Worm (Caenorhabditis elegans) whole organism, young adult: ENCODE measurements around the gene B0303.16.

Experiments
- B0035.1 ChIP-seq: sonication (generic microtip); optimal IDR thresholded peaks from 2 replicates; lab custom pipeline; 2016; ENCODE audit warnings: missing genetic modification characterization, mild to moderate bottlenecking, missing compliant biosample characterization, missing genotype, missing genetic modification reagents
- C06A6.2 ChIP-seq: fragments of 200-800 bp; sonication (Bioruptor generic); conservative IDR thresholded peaks from 2 replicates; pipeline ENCODE4 v1.3.6; 2022; ENCODE audit warnings: missing genetic modification characterization, missing compliant biosample characterization
- C17E4.6 ChIP-seq: fragments of 200-800 bp; sonication (Bioruptor generic); IDR thresholded peaks from 2 replicates; pipeline ENCODE4 v1.3.6; 2022; ENCODE audit warnings: missing genetic modification reagents, missing genetic modification characterization, missing compliant biosample characterization
- D2030.7 ChIP-seq: fragments of 200-800 bp; sonication (Bioruptor generic); IDR thresholded peaks from 2 replicates; pipeline ENCODE4 v1.3.6; 2022; ENCODE audit warnings: missing genetic modification reagents, missing genetic modification characterization, missing compliant biosample characterization
- F10E7.11 ChIP-seq: sonication (generic microtip); optimal IDR thresholded peaks from 2 replicates; lab custom pipeline; 2017; ENCODE audit warnings: mild to moderate bottlenecking, missing genetic modification characterization, moderate library complexity, missing compliant biosample characterization
- F23B12.7 ChIP-seq: sonication (generic microtip); optimal IDR thresholded peaks from 2 replicates; lab custom pipeline; 2017; ENCODE audit warnings: missing genetic modification characterization, mild to moderate bottlenecking, missing compliant biosample characterization, antibody characterized with exemption, moderate library complexity; ENCODE audit not compliant: insufficient read depth
- F52B5.7 ChIP-seq: sonication (generic microtip); optimal IDR thresholded peaks from 2 replicates; lab custom pipeline; 2016; ENCODE audit warnings: mild to moderate bottlenecking, missing genetic modification characterization, missing compliant biosample characterization
- F57C9.4 ChIP-seq: sonication (generic microtip); optimal IDR thresholded peaks from 2 replicates; lab custom pipeline; 2017; ENCODE audit warnings: mild to moderate bottlenecking, missing genetic modification characterization, missing compliant biosample characterization
- T07F8.4 ChIP-seq: sonication (generic microtip); optimal IDR thresholded peaks from 2 replicates; lab custom pipeline; 2016; ENCODE audit warnings: mild to moderate bottlenecking, missing genetic modification characterization, moderate library complexity, missing compliant biosample characterization
- Y53F4B.3 ChIP-seq: fragments of 200-800 bp; sonication (Bioruptor generic); IDR thresholded peaks from 2 replicates; pipeline ENCODE4 v1.3.6; 2022; ENCODE audit warnings: missing genetic modification reagents, missing genetic modification characterization, missing compliant biosample characterization
- Y56A3A.18 ChIP-seq: fragments of 200-800 bp; sonication (Bioruptor generic); IDR thresholded peaks from 2 replicates; pipeline ENCODE4 v1.3.6; 2022; ENCODE audit warnings: missing genetic modification reagents, missing genetic modification characterization, missing compliant biosample characterization
- Y79H2A.3 ChIP-seq: fragments of 200-800 bp; sonication (Bioruptor generic); conservative IDR thresholded peaks from 2 replicates; pipeline ENCODE4 v1.3.6; 2022; ENCODE audit warnings: missing genetic modification reagents, missing genetic modification characterization, missing compliant biosample characterization
- ZK185.1 ChIP-seq: sonication (generic microtip); optimal IDR thresholded peaks from 2 replicates; lab custom pipeline; 2016; ENCODE audit warnings: mild to moderate bottlenecking, missing genetic modification characterization, missing compliant biosample characterization; ENCODE audit not compliant: poor library complexity, severe bottlenecking
- aptf-3 ChIP-seq: fragments of 200-800 bp; sonication (Bioruptor generic); IDR thresholded peaks from 2 replicates; pipeline ENCODE4 v1.3.6; 2022; ENCODE audit warnings: missing genetic modification characterization, missing compliant biosample characterization
- attf-5 ChIP-seq: fragments of 200-800 bp; sonication (Bioruptor generic); optimal IDR thresholded peaks from 2 replicates; lab custom pipeline; 2018; ENCODE audit warnings: mild to moderate bottlenecking, missing genetic modification characterization, missing compliant biosample characterization
- ccch-3 ChIP-seq: fragments of 200-800 bp; sonication (Bioruptor generic); optimal IDR thresholded peaks from 2 replicates; lab custom pipeline; 2018; ENCODE audit warnings: mild to moderate bottlenecking, missing genetic modification characterization, missing compliant biosample characterization
- ceh-79 ChIP-seq: sonication (generic microtip); optimal IDR thresholded peaks from 2 replicates; lab custom pipeline; 2017; ENCODE audit warnings: mild to moderate bottlenecking, missing genetic modification characterization, missing compliant biosample characterization
- dpff-1 ChIP-seq: sonication (generic microtip); optimal IDR thresholded peaks from 2 replicates; lab custom pipeline; 2017; ENCODE audit warnings: mild to moderate bottlenecking, missing genetic modification characterization, missing compliant biosample characterization
- efl-1 ChIP-seq: fragments of 150-350 bp; optimal IDR thresholded peaks from 2 replicates; lab custom pipeline; 2014; ENCODE audit warnings: missing biosample characterization, missing genetic modification reagents, missing genetic modification characterization
- egl-18 ChIP-seq: fragments of 200-800 bp; sonication (Bioruptor generic); IDR thresholded peaks from 2 replicates; pipeline ENCODE4 v1.3.6; 2022; ENCODE audit warnings: missing genetic modification reagents, missing genetic modification characterization, missing compliant biosample characterization
- hsf-1 ChIP-seq: fragments of 200-800 bp; sonication (Bioruptor generic); IDR thresholded peaks from 2 replicates; pipeline ENCODE4 v1.3.6; 2022; ENCODE audit warnings: missing genetic modification reagents, missing genetic modification characterization, missing compliant biosample characterization
- lag-1 ChIP-seq: fragments of 200-800 bp; sonication (Bioruptor generic); IDR thresholded peaks from 2 replicates; pipeline ENCODE4 v1.3.6; 2022; ENCODE audit warnings: missing genetic modification reagents, missing genetic modification characterization, missing compliant biosample characterization
- let-526 ChIP-seq: fragments of 200-800 bp; sonication (Bioruptor generic); IDR thresholded peaks from 2 replicates; pipeline ENCODE4 v1.3.6; 2022; ENCODE audit warnings: missing genetic modification reagents, missing genetic modification characterization, missing compliant biosample characterization
- let-607 ChIP-seq, 2 experiments: fragments of 200-800 bp in 1 of 2; sonication (Bioruptor generic) in 1 of 2; sonication (generic microtip) in 1 of 2; optimal IDR thresholded peaks; 2 replicates each; lab custom pipeline; 2016 to 2018; ENCODE audit warnings: mild to moderate bottlenecking in 2 of 2, missing compliant biosample characterization in 2 of 2, missing genetic modification characterization in 2 of 2, moderate library complexity in 2 of 2, missing genotype in 1 of 2
- lin-26 ChIP-seq: fragments of 200-800 bp; sonication (Bioruptor generic); IDR thresholded peaks from 2 replicates; pipeline ENCODE4 v1.3.6; 2022; ENCODE audit warnings: missing genetic modification reagents, missing genetic modification characterization, missing compliant biosample characterization
- lin-54 ChIP-seq: fragments of 200-800 bp; sonication (Bioruptor generic); optimal IDR thresholded peaks from 2 replicates; lab custom pipeline; 2018; ENCODE audit warnings: mild to moderate bottlenecking, missing genetic modification characterization, missing compliant biosample characterization
- lir-1 ChIP-seq: fragments of 200-800 bp; sonication (Bioruptor generic); conservative IDR thresholded peaks from 2 replicates; pipeline ENCODE4 v1.3.6; 2022; ENCODE audit warnings: missing genetic modification reagents, missing genetic modification characterization, missing compliant biosample characterization
- madf-3 ChIP-seq: fragments of 200-800 bp; sonication (Bioruptor generic); IDR thresholded peaks from 2 replicates; pipeline ENCODE4 v1.3.6; 2022; ENCODE audit warnings: missing genetic modification reagents, missing genetic modification characterization, missing compliant biosample characterization
- madf-6 ChIP-seq: fragments of 200-800 bp; sonication (Bioruptor generic); IDR thresholded peaks from 2 replicates; pipeline ENCODE4 v1.3.6; 2022; ENCODE audit warnings: missing genetic modification reagents, missing genetic modification characterization, missing compliant biosample characterization
- nfyb-1 ChIP-seq: fragments of 200-800 bp; sonication (Bioruptor generic); IDR thresholded peaks from 2 replicates; pipeline ENCODE4 v1.3.6; 2022; ENCODE audit warnings: missing genetic modification reagents, missing genetic modification characterization, missing compliant biosample characterization
- nhr-179 ChIP-seq: sonication (generic microtip); optimal IDR thresholded peaks from 2 replicates; lab custom pipeline; 2016; ENCODE audit warnings: mild to moderate bottlenecking, missing genetic modification characterization, missing compliant biosample characterization
- nhr-80 ChIP-seq: sonication (generic microtip); optimal IDR thresholded peaks from 2 replicates; lab custom pipeline; 2016; ENCODE audit warnings: missing genetic modification characterization, missing compliant biosample characterization
- sdz-38 ChIP-seq: sonication (generic microtip); optimal IDR thresholded peaks from 2 replicates; lab custom pipeline; 2016; ENCODE audit warnings: missing genotype, missing genetic modification characterization, missing compliant biosample characterization
- snpc-1.1 ChIP-seq: sonication (generic microtip); optimal IDR thresholded peaks from 2 replicates; lab custom pipeline; 2017; ENCODE audit warnings: missing genetic modification characterization, mild to moderate bottlenecking, missing compliant biosample characterization, antibody characterized with exemption, moderate library complexity, missing genotype, missing genetic modification reagents; ENCODE audit not compliant: insufficient read depth
- snpc-3.4 ChIP-seq: sonication (generic microtip); optimal IDR thresholded peaks from 2 replicates; lab custom pipeline; 2017; ENCODE audit warnings: missing genetic modification characterization, mild to moderate bottlenecking, missing compliant biosample characterization, antibody characterized with exemption, moderate library complexity, missing genotype, missing genetic modification reagents
- snpc-4 ChIP-seq, 5 experiments: fragments of 150-350 bp in 1 of 5; sonication (generic microtip) in 4 of 5; optimal IDR thresholded peaks; 2 replicates each; lab custom pipeline; 2014 to 2018; ENCODE audit warnings: missing genetic modification characterization in 5 of 5, missing biosample characterization in 3 of 5, antibody characterized with exemption in 2 of 5, mild to moderate bottlenecking in 2 of 5, missing compliant biosample characterization in 2 of 5, missing genotype in 2 of 5, moderate library complexity in 2 of 5, missing genetic modification reagents in 1 of 5
- sptf-2 ChIP-seq: fragments of 200-800 bp; sonication (Bioruptor generic); optimal IDR thresholded peaks from 2 replicates; lab custom pipeline; 2018; ENCODE audit warnings: mild to moderate bottlenecking, missing genetic modification characterization, missing compliant biosample characterization
- tbp1 ChIP-seq: fragments of 200-800 bp; sonication (Bioruptor generic); optimal IDR thresholded peaks from 2 replicates; lab custom pipeline; 2018; ENCODE audit warnings: mild to moderate bottlenecking, missing genetic modification characterization, missing compliant biosample characterization
- tbx-9 ChIP-seq: sonication (generic microtip); optimal IDR thresholded peaks from 2 replicates; lab custom pipeline; 2016; ENCODE audit warnings: borderline replicate concordance, missing genetic modification characterization, inconsistent platforms, missing compliant biosample characterization
- unc-130 ChIP-seq: sonication (generic microtip); optimal IDR thresholded peaks from 2 replicates; lab custom pipeline; 2016; ENCODE audit warnings: missing genetic modification reagents, missing genetic modification characterization, missing compliant biosample characterization
- xnd-1 ChIP-seq: sonication (generic microtip); optimal IDR thresholded peaks from 2 replicates; lab custom pipeline; 2016; ENCODE audit warnings: missing genotype, missing genetic modification reagents, missing genetic modification characterization, missing compliant biosample characterization
- zim-3 ChIP-seq: sonication (generic microtip); optimal IDR thresholded peaks from 2 replicates; lab custom pipeline; 2017; ENCODE audit warnings: mild to moderate bottlenecking, missing genetic modification characterization, moderate library complexity, missing compliant biosample characterization
- ztf-18 ChIP-seq: sonication (generic microtip); optimal IDR thresholded peaks from 2 replicates; lab custom pipeline; 2016; ENCODE audit warnings: missing genotype, mild to moderate bottlenecking, missing genetic modification characterization, missing compliant biosample characterization
- ztf-28 ChIP-seq: fragments of 200-800 bp; sonication (Bioruptor generic); IDR thresholded peaks from 2 replicates; pipeline ENCODE4 v1.3.6; 2022; ENCODE audit warnings: missing genetic modification reagents, missing genetic modification characterization, missing compliant biosample characterization

The B0303.16 gene

DNA sequence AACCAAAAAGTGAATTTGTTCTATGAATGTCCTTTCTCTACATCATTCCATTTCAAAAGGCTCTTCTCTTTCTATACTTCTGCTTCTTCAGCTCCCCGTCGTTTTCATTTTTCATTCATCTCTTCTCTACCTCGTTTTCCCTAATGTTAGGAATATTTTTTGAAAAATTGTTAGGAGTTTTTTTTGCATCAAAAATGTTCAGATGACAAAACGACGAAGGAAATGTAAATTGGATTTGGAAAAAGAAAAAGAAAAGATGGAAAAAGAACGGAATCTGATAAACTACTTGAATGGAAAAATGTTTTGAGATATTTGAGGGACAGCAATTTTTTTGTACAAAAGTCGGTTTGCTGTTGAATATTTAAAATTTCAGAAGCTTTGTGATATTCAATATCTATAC lies 39.9 kb downstream of the B0303.16 start:
- no peak for TF ChIP-seq ZK185.1
- TF ChIP-seq nhr-179 (tag; lab: Kevin White, UChicago) = no peak
- no peak for TF ChIP-seq F57C9.4
- TF ChIP-seq lin-26 (GFP tag; lab: Robert Waterston, UW) = no peak
- no peak for TF ChIP-seq T07F8.4
- no peak for TF ChIP-seq ccch-3 (GFP tag; lab: Kevin White, UChicago)
- TF ChIP-seq lir-1 (GFP tag; lab: Robert Waterston, UW) = no peak
- TF ChIP-seq D2030.7 (GFP tag; lab: Robert Waterston, UW) = no peak
- no peak for TF ChIP-seq hsf-1 (GFP tag; lab: Robert Waterston, UW)
- TF ChIP-seq ztf-18 (tag; lab: Kevin White, UChicago) = no peak
- no peak for TF ChIP-seq F10E7.11 (tag; lab: Kevin White, UChicago)
- TF ChIP-seq sptf-2 (GFP tag; lab: Kevin White, UChicago) = no peak
- no peak for TF ChIP-seq ceh-79
- no peak for TF ChIP-seq C06A6.2 (GFP tag; lab: Robert Waterston, UW)
- TF ChIP-seq attf-5 (GFP tag; lab: Kevin White, UChicago) = no peak
- no peak for TF ChIP-seq F52B5.7 (tag; lab: Kevin White, UChicago)
- TF ChIP-seq madf-6 = no peak
- TF ChIP-seq aptf-3 (GFP tag; lab: Robert Waterston, UW) = no peak
- no peak for TF ChIP-seq ztf-28 (GFP tag; lab: Robert Waterston, UW)
- TF ChIP-seq nfyb-1 = no peak

DNA sequence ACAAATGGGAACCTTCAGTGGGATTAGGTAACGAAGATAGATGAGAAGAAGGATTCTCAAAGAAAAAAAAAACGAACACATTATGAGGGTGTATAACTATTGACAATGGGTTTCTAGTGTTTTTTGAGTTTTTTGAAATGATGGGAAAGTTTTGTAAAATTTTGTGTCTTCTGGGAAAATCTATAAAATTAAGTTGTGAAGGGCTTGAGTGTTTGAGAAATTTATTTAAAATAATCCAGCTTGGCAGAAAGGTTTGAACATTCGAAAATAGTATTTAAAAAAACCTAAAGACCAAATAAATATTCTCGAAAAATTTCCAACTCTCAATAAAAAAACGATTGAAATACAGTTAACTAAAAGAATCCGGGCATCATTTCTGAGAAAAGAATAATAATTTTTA lies 40.3 kb downstream of the B0303.16 start:
- no peak for TF ChIP-seq sptf-2 (GFP tag; lab: Kevin White, UChicago)
- TF ChIP-seq zim-3 (tag; lab: Kevin White, UChicago) = no peak
- TF ChIP-seq snpc-3.4 = no peak
- no peak for TF ChIP-seq sdz-38 (tag; lab: Kevin White, UChicago)
- TF ChIP-seq egl-18 (GFP tag; lab: Robert Waterston, UW) = no peak
- no peak for TF ChIP-seq Y79H2A.3

DNA sequence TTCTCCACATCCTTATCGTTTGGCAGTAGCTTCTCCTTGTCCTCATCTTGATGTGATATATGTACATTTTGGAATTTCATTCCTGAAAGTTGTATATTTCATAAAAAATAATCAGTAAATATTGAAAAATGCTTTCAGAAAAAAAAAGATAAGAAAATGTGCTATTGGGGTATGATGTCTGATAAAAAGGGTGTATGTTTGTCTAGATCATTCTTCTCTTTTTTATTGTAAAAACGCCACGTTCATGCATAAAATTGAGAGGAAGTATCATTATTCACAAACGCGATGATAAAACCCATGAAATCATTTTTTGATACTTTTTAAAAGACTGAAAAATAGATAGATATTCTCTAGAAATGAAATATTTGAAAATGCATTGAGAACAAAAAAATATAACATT lies 43.8 kb downstream of the B0303.16 start:
- TF ChIP-seq lag-1 (GFP tag; lab: Robert Waterston, UW) (no peak), snpc-1.1 (no peak), lin-54 (GFP tag; lab: Kevin White, UChicago) (no peak), Y56A3A.18 (no peak), tbx-9 (tag; lab: Kevin White, UChicago) (no peak), let-607 (tag; optimal IDR thresholded peaks at IDR 0.05; lab: Kevin White, UChicago) (peak in 1 of 2 experiments; percentile 17), C17E4.6 (GFP tag; lab: Robert Waterston, UW) (no peak), B0035.1 (tag; lab: Kevin White, UChicago) (no peak), D2030.7 (GFP tag; lab: Robert Waterston, UW) (no peak), nhr-80 (tag; lab: Kevin White, UChicago) (peak; percentile 70), xnd-1 (tag; lab: Kevin White, UChicago) (no peak)

DNA sequence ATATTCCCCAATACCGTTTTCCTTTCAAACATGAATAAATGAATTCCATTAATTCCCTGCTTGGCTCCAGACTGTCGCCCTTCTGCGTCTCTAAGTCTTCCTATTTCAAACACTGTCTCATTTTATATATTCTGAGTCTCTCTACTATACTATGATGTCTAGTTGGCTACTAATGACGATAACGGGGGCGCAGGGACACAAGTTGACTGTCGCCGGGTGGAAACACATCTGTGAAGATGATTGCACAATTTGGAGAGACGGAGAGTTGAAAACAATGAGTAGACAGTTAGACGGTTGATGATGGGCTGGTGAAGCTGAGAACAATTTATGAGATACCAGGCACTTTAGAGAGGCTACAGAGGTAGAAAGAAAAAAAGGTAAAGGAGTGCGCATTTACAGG lies 44.6 kb downstream of the B0303.16 start, which contains the start of gene sma-2:
sma-2 (plus strand) TSS at position 194 of the 400 bp plus-strand sequence.
- TF ChIP-seq tbp1 = peak; percentile 36
- TF ChIP-seq let-607 (tag; optimal IDR thresholded peaks at IDR 0.05; lab: Kevin White, UChicago) = peak; percentile 24 to 30
- no peak for TF ChIP-seq dpff-1
- peak; percentile 47 for TF ChIP-seq F23B12.7
- no peak for TF ChIP-seq C06A6.2 (GFP tag; lab: Robert Waterston, UW)
- no peak for TF ChIP-seq unc-130 (GFP tag; lab: Kevin White, UChicago)
- TF ChIP-seq sptf-2 (GFP tag; lab: Kevin White, UChicago) = no peak
- no peak for TF ChIP-seq snpc-4 (GFP tag; optimal IDR thresholded peaks at IDR 0.05; lab: Kevin White, UChicago)
- TF ChIP-seq snpc-4 (tag; optimal IDR thresholded peaks at IDR 0.05; lab: Kevin White, UChicago) = peak in 1 of 4 experiments; percentile 30
- no peak for TF ChIP-seq sdz-38 (tag; lab: Kevin White, UChicago)
- TF ChIP-seq let-526 = 0 out of 2 replicates have a peak, but pooled peaks have one; percentile 50
- TF ChIP-seq attf-5 (GFP tag; lab: Kevin White, UChicago) = peak; percentile 68
- no peak for TF ChIP-seq Y53F4B.3
- TF ChIP-seq madf-3 (GFP tag; lab: Robert Waterston, UW) = no peak
- no peak for TF ChIP-seq efl-1
